Fruit fly (Drosophila melanogaster) whole organism, pupa: ENCODE results near the gene Ndae1.

Source experiments
- CG10348 ChIP-seq: fragments of 200-800 bp; sonication (Bioruptor generic); IDR thresholded peaks from 2 replicates; pipeline ENCODE4 v1.3.6; 2022; ENCODE audit warnings: missing biosample characterization, missing genetic modification characterization
- CG12605 ChIP-seq: fragments of 200-800 bp; sonication (Bioruptor generic); IDR thresholded peaks from 2 replicates; pipeline ENCODE4 v1.3.6; 2022; ENCODE audit warnings: missing biosample characterization, missing genetic modification characterization
- CG13204 ChIP-seq: fragments of 200-800 bp; sonication (Bioruptor generic); optimal IDR thresholded peaks from 2 replicates; lab custom pipeline; 2018; ENCODE audit warnings: missing biosample characterization, mild to moderate bottlenecking, missing genetic modification characterization, moderate library complexity
- CG14655 ChIP-seq: fragments of 200-800 bp; sonication (Bioruptor generic); optimal IDR thresholded peaks from 3 replicates; lab custom pipeline; 2017; ENCODE audit warnings: mild to moderate bottlenecking, missing biosample characterization, missing genetic modification reagents, missing genetic modification characterization
- CG15710 ChIP-seq: fragments of 200-800 bp; sonication (Bioruptor generic); optimal IDR thresholded peaks from 2 replicates; lab custom pipeline; 2018; ENCODE audit warnings: missing biosample characterization, mild to moderate bottlenecking, missing genetic modification characterization, moderate library complexity
- CG17806 ChIP-seq: fragments of 200-800 bp; sonication (Bioruptor generic); optimal IDR thresholded peaks from 2 replicates; lab custom pipeline; 2018; ENCODE audit warnings: missing biosample characterization, mild to moderate bottlenecking, missing genetic modification characterization, moderate library complexity
- CG32121 ChIP-seq: fragments of 200-800 bp; sonication (Bioruptor generic); IDR thresholded peaks from 2 replicates; pipeline ENCODE4 v1.3.6; 2022; ENCODE audit warnings: missing biosample characterization, missing genetic modification characterization
- CG34367 ChIP-seq: fragments of 200-800 bp; sonication (Bioruptor generic); optimal IDR thresholded peaks from 2 replicates; lab custom pipeline; 2018; ENCODE audit warnings: missing biosample characterization, mild to moderate bottlenecking, missing genetic modification characterization
- CG4496 ChIP-seq: fragments of 200-800 bp; sonication (Bioruptor generic); IDR thresholded peaks from 3 replicates; pipeline ENCODE4 v1.3.6; 2022; ENCODE audit warnings: missing biosample characterization, missing genetic modification characterization
- CG8159 ChIP-seq: fragments of 200-800 bp; sonication (Bioruptor generic); optimal IDR thresholded peaks from 3 replicates; lab custom pipeline; 2018; ENCODE audit warnings: missing biosample characterization, mild to moderate bottlenecking, missing genetic modification characterization, moderate library complexity
- CG8301 ChIP-seq: fragments of 200-800 bp; sonication (Bioruptor generic); optimal IDR thresholded peaks from 2 replicates; lab custom pipeline; 2018; ENCODE audit warnings: missing biosample characterization, mild to moderate bottlenecking, missing genetic modification characterization
- CG9948 ChIP-seq: fragments of 200-800 bp; sonication (Bioruptor generic); optimal IDR thresholded peaks from 2 replicates; lab custom pipeline; 2018; ENCODE audit warnings: missing biosample characterization, mild to moderate bottlenecking, missing genetic modification characterization, moderate library complexity
- D1 ChIP-seq: fragments of 200-800 bp; sonication (Bioruptor generic); optimal IDR thresholded peaks from 2 replicates; lab custom pipeline; 2018; ENCODE audit warnings: missing biosample characterization, mild to moderate bottlenecking, missing genetic modification characterization, moderate library complexity
- EcR ChIP-seq: fragments of 200-800 bp; sonication (Bioruptor generic); optimal IDR thresholded peaks from 3 replicates; lab custom pipeline; 2019; ENCODE audit warnings: missing biosample characterization, missing genetic modification characterization, mild to moderate bottlenecking, moderate library complexity, missing genetic modification reagents
- Ets98B ChIP-seq: fragments of 200-800 bp; sonication (Bioruptor generic); IDR thresholded peaks from 2 replicates; pipeline ENCODE4 v1.3.6; 2022; ENCODE audit warnings: missing biosample characterization, missing genetic modification characterization
- Pif1A ChIP-seq: fragments of 200-800 bp; sonication (Bioruptor generic); optimal IDR thresholded peaks from 3 replicates; lab custom pipeline; 2016; ENCODE audit warnings: missing biosample characterization, missing genetic modification characterization
- Pif1B ChIP-seq: fragments of 200-800 bp; sonication (Bioruptor generic); optimal IDR thresholded peaks from 3 replicates; lab custom pipeline; 2016; ENCODE audit warnings: missing biosample characterization, missing genetic modification characterization
- Snoo ChIP-seq: fragments of 200-800 bp; sonication (Bioruptor generic); optimal IDR thresholded peaks from 3 replicates; lab custom pipeline; 2017; ENCODE audit warnings: missing biosample characterization, mild to moderate bottlenecking, missing genetic modification characterization, inconsistent platforms
- fd96Ca ChIP-seq: fragments of 200-800 bp; sonication (Bioruptor generic); IDR thresholded peaks from 3 replicates; pipeline ENCODE4 v1.3.6; 2022; ENCODE audit warnings: missing biosample characterization, missing genetic modification characterization
- gl ChIP-seq: fragments of 200-800 bp; sonication (Bioruptor generic); optimal IDR thresholded peaks from 2 replicates; lab custom pipeline; 2018; ENCODE audit warnings: missing biosample characterization, mild to moderate bottlenecking, missing genetic modification characterization
- rn ChIP-seq: fragments of 200-800 bp; sonication (Bioruptor generic); IDR thresholded peaks from 2 replicates; pipeline ENCODE4 v1.3.6; 2022; ENCODE audit warnings: missing biosample characterization, missing genetic modification characterization

Gene Ndae1

DNA sequence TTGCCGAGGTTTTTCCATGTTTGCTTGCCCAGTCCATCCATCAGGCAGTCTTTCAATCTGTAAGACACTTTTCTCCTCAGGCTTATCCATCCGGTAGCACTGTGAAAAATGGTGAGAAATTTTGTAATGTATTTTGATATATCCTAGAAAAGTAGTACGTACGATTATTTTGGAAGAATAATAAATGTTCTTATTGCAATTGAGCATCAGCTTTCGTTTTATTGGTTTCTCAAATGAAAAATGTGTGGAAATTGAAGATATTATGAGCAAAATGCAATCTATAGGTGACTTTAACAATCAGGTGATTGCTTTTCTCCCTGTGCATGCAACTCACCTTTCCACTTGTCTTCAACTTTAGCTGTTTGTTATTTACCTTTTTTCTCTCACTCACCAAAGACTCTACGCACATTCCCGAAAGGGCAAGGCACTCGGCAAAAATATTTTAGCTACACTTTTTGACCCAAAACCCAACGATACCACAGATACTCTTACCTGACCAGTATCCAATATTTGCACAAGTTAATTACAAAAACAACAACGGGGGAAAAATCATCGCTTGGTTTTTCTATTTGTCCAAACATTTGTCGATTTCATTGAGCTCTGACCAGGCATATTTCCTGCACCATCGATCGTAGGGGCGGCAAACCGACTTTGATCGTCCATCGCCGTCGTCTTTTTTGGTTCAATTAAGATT, 28.6 kb upstream of the Ndae1 start:
- 0 out of 2 replicates have a peak, but pooled peaks have one; percentile 7 for TF ChIP-seq Ets98B
- no peak for TF ChIP-seq Snoo (tag; lab: Kevin White, UChicago)
- TF ChIP-seq CG8301 (tag; lab: Kevin White, UChicago): peak; percentile 41
- TF ChIP-seq CG14655 (GFP tag; lab: Kevin White, UChicago): peak; percentile 45

DNA sequence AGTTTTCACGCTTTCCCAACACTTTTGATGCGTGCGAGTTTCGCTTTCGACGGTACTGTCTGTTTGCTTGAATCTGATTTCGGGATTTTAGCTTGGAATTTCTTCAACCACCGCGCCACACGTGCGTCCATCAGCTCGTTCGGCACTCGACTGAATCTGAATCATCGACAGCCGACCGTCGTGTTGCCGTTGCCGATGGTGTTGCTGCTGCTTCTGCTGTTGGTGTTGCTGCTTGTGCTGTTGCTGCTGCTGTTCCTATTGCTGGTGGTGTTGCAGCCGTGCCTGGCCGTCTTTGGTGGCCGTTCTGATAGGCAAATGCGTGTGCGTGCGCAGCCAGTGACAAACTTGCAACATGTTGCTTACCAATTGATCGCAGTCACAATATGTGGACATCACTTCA, 27.9 kb upstream of the Ndae1 start, which contains the start of gene Wnt4:
Gene Wnt4 (minus strand): TSS at position 155 of the 400 bp plus-strand sequence.
- no peak for TF ChIP-seq CG15710 (tag; lab: Kevin White, UChicago)
- 0 out of 2 replicates have a peak, but pooled peaks have one; percentile 25 for TF ChIP-seq CG32121
- peak; percentile 5; the same call in 1 of the 2 replicates for TF ChIP-seq Ets98B
- TF ChIP-seq CG13204: peak; percentile 18

- TF ChIP-seq CG34367 (tag; lab: Kevin White, UChicago) (no peak), CG15710 (tag; lab: Kevin White, UChicago) (no peak), CG8159 (tag; lab: Kevin White, UChicago) (no peak), Pif1B (GFP tag; lab: Kevin White, UChicago) (no peak), Snoo (tag; lab: Kevin White, UChicago) (no peak), CG32121 (no peak), CG12605 (GFP tag; lab: Robert Waterston, UW) (no peak), CG4496 (no peak), CG10348 (GFP tag; lab: Robert Waterston, UW) (no peak), CG9948 (tag; lab: Kevin White, UChicago) (no peak), CG14655 (GFP tag; lab: Kevin White, UChicago) (no peak), CG8301 (tag; lab: Kevin White, UChicago) (no peak), CG13204 (no peak), gl (tag; lab: Kevin White, UChicago) (no peak), CG17806 (tag; lab: Kevin White, UChicago) (no peak), D1 (tag; lab: Kevin White, UChicago) (no peak), Pif1A (GFP tag; lab: Kevin White, UChicago) (no peak), EcR (GFP tag; lab: Kevin White, UChicago) (no peak), rn (GFP tag; lab: Robert Waterston, UW) (no peak)
Observed at dm6 chr2L:7272452-7272851, 23.3 kb upstream of the Ndae1 start.

- TF ChIP-seq Pif1A (GFP tag; lab: Kevin White, UChicago) (peak; percentile 1), CG8159 (tag; lab: Kevin White, UChicago) (peak; percentile 8), CG4496 (0 out of 3 replicates have a peak, but pooled peaks have one; percentile 50), CG17806 (tag; lab: Kevin White, UChicago) (peak; percentile 22), CG15710 (tag; lab: Kevin White, UChicago) (no peak), CG13204 (no peak), CG14655 (GFP tag; lab: Kevin White, UChicago) (peak; percentile 69), CG9948 (tag; lab: Kevin White, UChicago) (peak; percentile 32), Pif1B (GFP tag; lab: Kevin White, UChicago) (no peak), CG8301 (tag; lab: Kevin White, UChicago) (peak; percentile 53)
Observed at dm6 chr2L:7270270-7270669, 21.1 kb upstream of the Ndae1 start.

dm6 chr2L:7265970-7266369, 16.8 kb upstream of the Ndae1 start:
- TF ChIP-seq Ets98B (0 out of 2 replicates have a peak, but pooled peaks have one; percentile 24), CG32121 (0 out of 2 replicates have a peak, but pooled peaks have one; percentile 33), CG4496 (no peak), fd96Ca (GFP tag; lab: Robert Waterston, UW) (no peak)

- TF ChIP-seq CG15710 (tag; lab: Kevin White, UChicago) (no peak), D1 (tag; lab: Kevin White, UChicago) (no peak), CG17806 (tag; lab: Kevin White, UChicago) (no peak), Snoo (tag; lab: Kevin White, UChicago) (no peak), EcR (GFP tag; lab: Kevin White, UChicago) (no peak), CG8301 (tag; lab: Kevin White, UChicago) (no peak), CG12605 (GFP tag; lab: Robert Waterston, UW) (no peak), CG9948 (tag; lab: Kevin White, UChicago) (no peak), CG34367 (tag; lab: Kevin White, UChicago) (no peak), CG10348 (GFP tag; lab: Robert Waterston, UW) (no peak), CG13204 (no peak), fd96Ca (GFP tag; lab: Robert Waterston, UW) (no peak), Ets98B (no peak)
Observed at dm6 chr2L:7264885-7265540, 15.9 kb upstream of the Ndae1 start.
